Worm (Caenorhabditis elegans) whole organism, L4 larva: Measurements from ENCODE around the gene iglr-1.

Experiments used
- F26F4.8 ChIP-seq: fragments of 200-800 bp; sonication (Bioruptor generic); conservative IDR thresholded peaks from 2 replicates; pipeline ENCODE4 v1.3.6; 2022; ENCODE audit warnings: missing genetic modification characterization, missing compliant biosample characterization
- F49E8.2 ChIP-seq: sonication (generic microtip); optimal IDR thresholded peaks from 2 replicates; lab custom pipeline; 2016; ENCODE audit warnings: missing compliant biosample characterization, mild to moderate bottlenecking, missing genetic modification characterization, borderline replicate concordance
- R02D3.7 ChIP-seq: fragments of 150-350 bp; sonication (generic microtip); optimal IDR thresholded peaks from 3 replicates; lab custom pipeline; 2014; ENCODE audit warnings: missing biosample characterization, missing genetic modification characterization
- T26A8.4 ChIP-seq: fragments of 200-800 bp; sonication (Bioruptor generic); IDR thresholded peaks from 2 replicates; pipeline ENCODE4 v1.3.6; 2022; ENCODE audit warnings: missing genetic modification characterization, missing compliant biosample characterization
- Y5F2A.4 ChIP-seq: fragments of 200-800 bp; sonication (Bioruptor generic); optimal IDR thresholded peaks from 2 replicates; lab custom pipeline; 2018; ENCODE audit warnings: mild to moderate bottlenecking, missing genetic modification characterization, missing compliant biosample characterization
- ZK546.5 ChIP-seq, 2 experiments: sonication (generic microtip); optimal IDR thresholded peaks; 2 replicates each; lab custom pipeline; 2017; ENCODE audit warnings: missing biosample characterization in 2 of 2, missing genetic modification characterization in 2 of 2
- arid-1 ChIP-seq: fragments of 200-800 bp; sonication (Bioruptor generic); conservative IDR thresholded peaks from 2 replicates; pipeline ENCODE4 v1.3.6; 2022; ENCODE audit warnings: missing genetic modification reagents, missing genetic modification characterization, missing compliant biosample characterization
- attf-4 ChIP-seq: sonication (generic microtip); optimal IDR thresholded peaks from 3 replicates; lab custom pipeline; 2017; ENCODE audit warnings: missing biosample characterization, missing genetic modification characterization
- ceh-20 ChIP-seq: fragments of 200-800 bp; sonication (Bioruptor generic); IDR thresholded peaks from 2 replicates; pipeline ENCODE4 v1.3.6; 2022; ENCODE audit warnings: missing genetic modification reagents, missing genetic modification characterization, missing compliant biosample characterization
- ceh-32 ChIP-seq: sonication (generic microtip); optimal IDR thresholded peaks from 2 replicates; lab custom pipeline; 2016; ENCODE audit warnings: mild to moderate bottlenecking, missing genetic modification characterization, missing compliant biosample characterization; ENCODE audit not compliant: poor library complexity
- ceh-62 ChIP-seq: sonication (generic microtip); optimal IDR thresholded peaks from 2 replicates; lab custom pipeline; 2017; ENCODE audit warnings: missing biosample characterization, missing genetic modification characterization
- ces-1 ChIP-seq: fragments of 150-350 bp; sonication (generic microtip); optimal IDR thresholded peaks from 4 replicates; lab custom pipeline; 2014; ENCODE audit warnings: missing biosample characterization, missing genetic modification reagents, missing genetic modification characterization
- daf-16 ChIP-seq, 3 experiments: sonication (generic microtip); optimal IDR thresholded peaks; 2 replicates each; lab custom pipeline; 2016 to 2017; ENCODE audit warnings: missing genetic modification characterization in 3 of 3, missing genetic modification reagents in 3 of 3, mild to moderate bottlenecking in 2 of 3, missing compliant biosample characterization in 2 of 3, missing biosample characterization in 1 of 3, moderate library complexity in 1 of 3
- dmd-9 ChIP-seq: fragments of 200-800 bp; sonication (Bioruptor generic); IDR thresholded peaks from 2 replicates; pipeline ENCODE4 v1.3.6; 2022; ENCODE audit warnings: missing genetic modification reagents, missing genetic modification characterization, missing compliant biosample characterization
- dpl-1 ChIP-seq: fragments of 150-350 bp; optimal IDR thresholded peaks from 2 replicates; lab custom pipeline; 2014; ENCODE audit warnings: missing biosample characterization, missing genetic modification reagents, missing genetic modification characterization
- duxl-1 ChIP-seq: sonication (generic microtip); optimal IDR thresholded peaks from 2 replicates; lab custom pipeline; 2016; ENCODE audit warnings: mild to moderate bottlenecking, missing genetic modification characterization, moderate library complexity, missing compliant biosample characterization; ENCODE audit not compliant: poor library complexity
- dve-1 ChIP-seq: sonication (generic microtip); optimal IDR thresholded peaks from 2 replicates; lab custom pipeline; 2017; ENCODE audit warnings: antibody characterized with exemption, mild to moderate bottlenecking, missing genetic modification characterization, missing compliant biosample characterization; ENCODE audit not compliant: insufficient read depth
- egl-27 ChIP-seq: sonication (generic microtip); optimal IDR thresholded peaks from 3 replicates; lab custom pipeline; 2017; ENCODE audit warnings: missing biosample characterization, missing genetic modification reagents, missing genetic modification characterization
- egl-43 ChIP-seq: fragments of 200-800 bp; sonication (Bioruptor generic); IDR thresholded peaks from 2 replicates; pipeline ENCODE4 v1.3.6; 2022; ENCODE audit warnings: missing genetic modification reagents, missing genetic modification characterization, missing compliant biosample characterization
- fkh-10 ChIP-seq: fragments of 150-350 bp; optimal IDR thresholded peaks from 2 replicates; lab custom pipeline; 2014; ENCODE audit warnings: missing biosample characterization, missing genetic modification reagents, missing genetic modification characterization
- hif-1 ChIP-seq, 2 experiments: sonication (generic microtip); optimal IDR thresholded peaks; 2 replicates each; lab custom pipeline; 2016 to 2017; ENCODE audit warnings: missing compliant biosample characterization in 2 of 2, missing genetic modification characterization in 2 of 2, missing genetic modification reagents in 2 of 2, missing genotype in 2 of 2, mild to moderate bottlenecking in 1 of 2
- hlh-11 ChIP-seq: fragments of 200-800 bp; sonication (Bioruptor generic); optimal IDR thresholded peaks from 2 replicates; lab custom pipeline; 2018; ENCODE audit warnings: mild to moderate bottlenecking, missing genetic modification characterization, missing compliant biosample characterization
- lim-7 ChIP-seq: fragments of 200-800 bp; sonication (Bioruptor generic); IDR thresholded peaks from 2 replicates; pipeline ENCODE4 v1.3.6; 2022; ENCODE audit warnings: missing genetic modification characterization, missing compliant biosample characterization
- lin-13 ChIP-seq: fragments of 150-350 bp; optimal IDR thresholded peaks from 2 replicates; lab custom pipeline; 2014; ENCODE audit warnings: missing biosample characterization, missing genetic modification reagents, missing genetic modification characterization
- lin-15B ChIP-seq: fragments of 150-350 bp; sonication (generic microtip); optimal IDR thresholded peaks from 3 replicates; lab custom pipeline; 2014; ENCODE audit warnings: missing biosample characterization, missing genetic modification characterization
- lin-29 ChIP-seq: fragments of 200-800 bp; sonication (Bioruptor generic); IDR thresholded peaks from 2 replicates; pipeline ENCODE4 v1.3.6; 2022; ENCODE audit warnings: missing genetic modification reagents, missing genetic modification characterization, missing compliant biosample characterization
- lin-38 ChIP-seq: fragments of 200-800 bp; sonication (Bioruptor generic); IDR thresholded peaks from 2 replicates; pipeline ENCODE4 v1.3.6; 2022; ENCODE audit warnings: missing genetic modification reagents, missing genetic modification characterization, missing compliant biosample characterization
- lir-3 ChIP-seq: sonication (generic microtip); optimal IDR thresholded peaks from 2 replicates; lab custom pipeline; 2016; ENCODE audit warnings: mild to moderate bottlenecking, missing genetic modification characterization, missing compliant biosample characterization
- lsy-2 ChIP-seq, 2 experiments: fragments of 150-350 bp in 1 of 2; sonication (generic microtip) in 1 of 2; optimal IDR thresholded peaks; 2 replicates each; lab custom pipeline; 2014 to 2017; ENCODE audit warnings: missing biosample characterization in 2 of 2, missing genetic modification characterization in 2 of 2
- mdt-29 ChIP-seq: fragments of 200-800 bp; sonication (Bioruptor generic); IDR thresholded peaks from 2 replicates; pipeline ENCODE4 v1.3.6; 2022; ENCODE audit warnings: missing genetic modification reagents, missing genetic modification characterization, missing compliant biosample characterization
- mxl-3 ChIP-seq: fragments of 200-800 bp; sonication (Bioruptor generic); optimal IDR thresholded peaks from 2 replicates; lab custom pipeline; 2018; ENCODE audit warnings: mild to moderate bottlenecking, missing genetic modification characterization, missing compliant biosample characterization
- nhr-10 ChIP-seq: fragments of 150-350 bp; optimal IDR thresholded peaks from 2 replicates; lab custom pipeline; 2014; ENCODE audit warnings: missing biosample characterization, missing genetic modification characterization
- nhr-11 ChIP-seq: fragments of 150-350 bp; optimal IDR thresholded peaks from 2 replicates; lab custom pipeline; 2014; ENCODE audit warnings: missing biosample characterization, missing genetic modification characterization
- nhr-111 ChIP-seq: fragments of 200-800 bp; sonication (Bioruptor generic); optimal IDR thresholded peaks from 2 replicates; lab custom pipeline; 2018; ENCODE audit warnings: mild to moderate bottlenecking, missing genetic modification characterization, missing compliant biosample characterization
- nhr-25 ChIP-seq: sonication (generic microtip); optimal IDR thresholded peaks from 2 replicates; lab custom pipeline; 2017; ENCODE audit warnings: missing genetic modification characterization, mild to moderate bottlenecking, missing compliant biosample characterization, antibody characterized with exemption, moderate library complexity, borderline replicate concordance; ENCODE audit not compliant: insufficient read depth
- nhr-28 ChIP-seq: fragments of 150-350 bp; optimal IDR thresholded peaks from 2 replicates; lab custom pipeline; 2014; ENCODE audit warnings: missing biosample characterization, missing genetic modification characterization
- nhr-41 ChIP-seq: fragments of 200-800 bp; sonication (Bioruptor generic); IDR thresholded peaks from 2 replicates; pipeline ENCODE4 v1.3.6; 2022; ENCODE audit warnings: missing genetic modification reagents, missing genetic modification characterization, missing compliant biosample characterization
- pha-4 ChIP-seq, 2 experiments: fragments of 150-350 bp in 1 of 2; fragments of 200-800 bp in 1 of 2; sonication (Bioruptor generic) in 1 of 2; IDR thresholded peaks in 1 of 2; optimal IDR thresholded peaks in 1 of 2; 2 replicates each; pipeline versions ENCODE4 v1.3.6 to Lab custom; 2014 to 2022; ENCODE audit warnings: missing genetic modification characterization in 2 of 2, missing genetic modification reagents in 2 of 2, missing biosample characterization in 1 of 2, missing compliant biosample characterization in 1 of 2
- rbr-2 ChIP-seq: sonication (generic microtip); optimal IDR thresholded peaks from 2 replicates; lab custom pipeline; 2016; ENCODE audit warnings: missing genotype, missing genetic modification characterization, missing compliant biosample characterization
- saeg-2 ChIP-seq: fragments of 200-800 bp; sonication (Bioruptor generic); IDR thresholded peaks from 2 replicates; pipeline ENCODE4 v1.3.6; 2022; ENCODE audit warnings: missing genetic modification reagents, missing genetic modification characterization, missing compliant biosample characterization
- skn-1 ChIP-seq: fragments of 150-350 bp; optimal IDR thresholded peaks from 2 replicates; lab custom pipeline; 2014; ENCODE audit warnings: missing biosample characterization, missing genetic modification characterization
- tag-97 ChIP-seq: fragments of 200-800 bp; sonication (Bioruptor generic); IDR thresholded peaks from 2 replicates; pipeline ENCODE4 v1.3.6; 2022; ENCODE audit warnings: missing genetic modification characterization, missing compliant biosample characterization
- unc-130 ChIP-seq: sonication (generic microtip); optimal IDR thresholded peaks from 2 replicates; lab custom pipeline; 2016; ENCODE audit warnings: missing genetic modification reagents, missing genetic modification characterization, missing compliant biosample characterization
- zag-1 ChIP-seq: fragments of 150-350 bp; optimal IDR thresholded peaks from 2 replicates; lab custom pipeline; 2014; ENCODE audit warnings: missing biosample characterization, missing genetic modification characterization
- zfp-2 ChIP-seq: sonication (generic microtip); optimal IDR thresholded peaks from 2 replicates; lab custom pipeline; 2016; ENCODE audit warnings: mild to moderate bottlenecking, missing genetic modification characterization, missing compliant biosample characterization
- zfp-3 ChIP-seq: fragments of 200-800 bp; sonication (Bioruptor generic); conservative IDR thresholded peaks from 2 replicates; pipeline ENCODE4 v1.3.6; 2022; ENCODE audit warnings: missing genetic modification reagents, missing genetic modification characterization, missing compliant biosample characterization
- zip-2 ChIP-seq: fragments of 150-350 bp; optimal IDR thresholded peaks from 2 replicates; lab custom pipeline; 2014; ENCODE audit warnings: missing biosample characterization, missing genetic modification characterization
- ztf-7 ChIP-seq: fragments of 150-350 bp; optimal IDR thresholded peaks from 2 replicates; lab custom pipeline; 2014; ENCODE audit warnings: missing biosample characterization, missing genetic modification characterization

Gene iglr-1

ce11 chrX:14946464-14947354 lies 44.5 kb downstream of the iglr-1 start (continued):
- peak in 1 of 2 experiments; percentile 11 for TF ChIP-seq hif-1 (tag; optimal IDR thresholded peaks at IDR 0.05; lab: Kevin White, UChicago)
- peak; percentile 84 for TF ChIP-seq hlh-11 (tag; lab: Kevin White, UChicago)
- peak; percentile 78 for TF ChIP-seq nhr-28 (tag; lab: Kevin White, UChicago)
- no peak for TF ChIP-seq unc-130 (GFP tag; lab: Kevin White, UChicago)
- no peak for TF ChIP-seq F49E8.2
- no peak for TF ChIP-seq mdt-29 (GFP tag; lab: Robert Waterston, UW)
- TF ChIP-seq R02D3.7 (tag; lab: Kevin White, UChicago): no peak
- TF ChIP-seq saeg-2 (GFP tag; lab: Robert Waterston, UW): no peak
- TF ChIP-seq nhr-25 (tag; lab: Kevin White, UChicago): no peak
- TF ChIP-seq F26F4.8 (GFP tag; lab: Robert Waterston, UW): no peak
- TF ChIP-seq dpl-1: no peak
- no peak for TF ChIP-seq rbr-2
- TF ChIP-seq arid-1 (GFP tag; lab: Robert Waterston, UW): no peak
- TF ChIP-seq T26A8.4 (GFP tag; lab: Robert Waterston, UW): no peak
- TF ChIP-seq zip-2 (tag; lab: Kevin White, UChicago): no peak
- TF ChIP-seq fkh-10 (GFP tag; lab: Kevin White, UChicago): no peak
- no peak for TF ChIP-seq lin-13 (GFP tag; lab: Kevin White, UChicago)
- TF ChIP-seq egl-27 (tag; lab: Kevin White, UChicago): no peak
- TF ChIP-seq ceh-62: no peak
- TF ChIP-seq pha-4 (GFP tag; IDR thresholded peaks at IDR 0.05; lab: Robert Waterston, UW): no peak
- TF ChIP-seq pha-4 (tag; optimal IDR thresholded peaks at IDR 0.05; lab: Kevin White, UChicago): no peak
- peak; percentile 84 for TF ChIP-seq dve-1 (tag; lab: Kevin White, UChicago)
- TF ChIP-seq lin-29 (GFP tag; lab: Robert Waterston, UW): no peak
- no peak for TF ChIP-seq dmd-9
- no peak for TF ChIP-seq attf-4 (tag; lab: Kevin White, UChicago)
- TF ChIP-seq tag-97 (GFP tag; lab: Robert Waterston, UW): no peak
- TF ChIP-seq lim-7 (GFP tag; lab: Robert Waterston, UW): no peak
- no peak for TF ChIP-seq nhr-41 (GFP tag; lab: Robert Waterston, UW)
- peak in 1 of 2 experiments; percentile 42 for TF ChIP-seq lsy-2 (tag; optimal IDR thresholded peaks at IDR 0.05; lab: Kevin White, UChicago)
- peak; percentile 32 for TF ChIP-seq mxl-3 (GFP tag; lab: Kevin White, UChicago)
- no peak for TF ChIP-seq zfp-3 (GFP tag; lab: Robert Waterston, UW)
- no peak for TF ChIP-seq Y5F2A.4 (GFP tag; lab: Kevin White, UChicago)
- TF ChIP-seq ceh-20 (GFP tag; lab: Robert Waterston, UW): no peak
- no peak for TF ChIP-seq duxl-1 (tag; lab: Kevin White, UChicago)
- TF ChIP-seq daf-16 (GFP tag; optimal IDR thresholded peaks at IDR 0.05; lab: Kevin White, UChicago): peak in 1 of 2 experiments; percentile 25
- peak; percentile 75 for TF ChIP-seq daf-16 (tag; optimal IDR thresholded peaks at IDR 0.05; lab: Kevin White, UChicago)
- no peak for TF ChIP-seq skn-1
- TF ChIP-seq lin-38 (GFP tag; lab: Robert Waterston, UW): peak; percentile 70
- TF ChIP-seq ztf-7: peak; percentile 98
- TF ChIP-seq ZK546.5 (tag; optimal IDR thresholded peaks at IDR 0.05; lab: Kevin White, UChicago): no peak
- no peak for TF ChIP-seq zfp-2
- no peak for TF ChIP-seq nhr-10 (tag; lab: Kevin White, UChicago)
- no peak for TF ChIP-seq zag-1 (tag; lab: Kevin White, UChicago)
- TF ChIP-seq ces-1 (GFP tag; lab: Kevin White, UChicago): no peak
- no peak for TF ChIP-seq nhr-11 (tag; lab: Kevin White, UChicago)
- no peak for TF ChIP-seq ceh-32
- TF ChIP-seq lir-3 (tag; lab: Kevin White, UChicago): no peak
- TF ChIP-seq egl-43 (GFP tag; lab: Robert Waterston, UW): no peak
- no peak for TF ChIP-seq lin-15B (tag; lab: Kevin White, UChicago)
- no peak for TF ChIP-seq nhr-111 (GFP tag; lab: Kevin White, UChicago)
